Fruit fly (Drosophila melanogaster) whole organism, embryonic: Measurements from ENCODE around the gene Lasp.

Source experiments
- Ada2b ChIP-seq: fragments of 200-800 bp; sonication (Bioruptor generic); IDR thresholded peaks from 2 replicates; pipeline ENCODE4 v1.3.6; 2022; ENCODE audit warnings: missing biosample characterization, missing genetic modification characterization
- CG10209 ChIP-seq: fragments of 200-800 bp; sonication (Bioruptor generic); optimal IDR thresholded peaks from 3 replicates; lab custom pipeline; 2017; ENCODE audit warnings: missing biosample characterization, mild to moderate bottlenecking, missing genetic modification characterization, missing genetic modification reagents
- CG11456 ChIP-seq: fragments of 200-800 bp; sonication (Bioruptor generic); IDR thresholded peaks from 3 replicates; pipeline ENCODE4 v1.3.6; 2022; ENCODE audit warnings: missing biosample characterization, missing genetic modification characterization
- CG11695 ChIP-seq: fragments of 200-800 bp; sonication (Bioruptor generic); IDR thresholded peaks from 3 replicates; pipeline ENCODE4 v1.3.6; 2022; ENCODE audit warnings: missing biosample characterization, missing genetic modification characterization
- CG11696 ChIP-seq: fragments of 200-800 bp; sonication (Bioruptor generic); IDR thresholded peaks from 2 replicates; pipeline ENCODE4 v1.3.6; 2022; ENCODE audit warnings: missing biosample characterization, missing genetic modification characterization
- CG12942 ChIP-seq: fragments of 200-800 bp; sonication (Bioruptor generic); optimal IDR thresholded peaks from 3 replicates; lab custom pipeline; 2016; ENCODE audit warnings: missing biosample characterization, missing genetic modification characterization
- CG13123 ChIP-seq: fragments of 200-800 bp; sonication (Bioruptor generic); optimal IDR thresholded peaks from 2 replicates; lab custom pipeline; 2016; ENCODE audit warnings: missing biosample characterization, missing genetic modification characterization
- CG13894 ChIP-seq: fragments of 200-800 bp; sonication (Bioruptor generic); optimal IDR thresholded peaks from 3 replicates; lab custom pipeline; 2018; ENCODE audit warnings: missing biosample characterization, mild to moderate bottlenecking, missing genetic modification characterization, moderate library complexity
- CG14441 ChIP-seq: fragments of 200-800 bp; sonication (Bioruptor generic); IDR thresholded peaks from 2 replicates; pipeline ENCODE4 v1.3.6; 2022; ENCODE audit warnings: missing biosample characterization, missing genetic modification characterization
- CG18011 ChIP-seq: fragments of 200-800 bp; sonication (Bioruptor generic); optimal IDR thresholded peaks from 2 replicates; lab custom pipeline; 2017; ENCODE audit warnings: missing biosample characterization, missing genetic modification characterization, mild to moderate bottlenecking, moderate library complexity, missing genotype
- CG30431 ChIP-seq: fragments of 200-800 bp; sonication (Bioruptor generic); optimal IDR thresholded peaks from 2 replicates; lab custom pipeline; 2017; ENCODE audit warnings: missing biosample characterization, missing genetic modification characterization
- CG3065 ChIP-seq: fragments of 200-800 bp; sonication (Bioruptor generic); optimal IDR thresholded peaks from 2 replicates; lab custom pipeline; 2016; ENCODE audit warnings: missing biosample characterization, missing genetic modification characterization
- CG31224 ChIP-seq: fragments of 200-800 bp; sonication (Bioruptor generic); IDR thresholded peaks from 2 replicates; pipeline ENCODE4 v1.3.6; 2022; ENCODE audit warnings: missing biosample characterization, missing genetic modification characterization
- CG4360 ChIP-seq: fragments of 200-800 bp; sonication (Bioruptor generic); IDR thresholded peaks from 2 replicates; pipeline ENCODE4 v1.3.6; 2022; ENCODE audit warnings: missing biosample characterization, missing genetic modification characterization
- CG43689 ChIP-seq: fragments of 200-800 bp; sonication (Bioruptor generic); IDR thresholded peaks from 2 replicates; pipeline ENCODE4 v1.3.6; 2022; ENCODE audit warnings: missing biosample characterization, missing genetic modification characterization
- CG5245 ChIP-seq: fragments of 200-800 bp; sonication (Bioruptor generic); optimal IDR thresholded peaks from 3 replicates; lab custom pipeline; 2016; ENCODE audit warnings: missing biosample characterization, missing genetic modification characterization
- CG8924 ChIP-seq: fragments of 200-800 bp; optimal IDR thresholded peaks from 3 replicates; lab custom pipeline; 2019; ENCODE audit warnings: missing biosample characterization, mild to moderate bottlenecking, missing genetic modification characterization, moderate library complexity
- Dfd ChIP-seq, 2 experiments: fragments of >200 bp; optimal IDR thresholded peaks; 2 replicates each; lab custom pipeline; 2017; ENCODE audit warnings: missing biosample characterization in 2 of 2, missing genetic modification characterization in 2 of 2
- Dip2 ChIP-seq: fragments of 200-800 bp; sonication (Bioruptor generic); IDR thresholded peaks from 2 replicates; pipeline ENCODE4 v1.3.6; 2022; ENCODE audit warnings: missing biosample characterization, missing genetic modification characterization
- Dp ChIP-seq: fragments of 200-800 bp; sonication (Bioruptor generic); optimal IDR thresholded peaks from 2 replicates; lab custom pipeline; 2018; ENCODE audit warnings: missing biosample characterization, mild to moderate bottlenecking, missing genetic modification characterization, moderate library complexity
- Ets65A ChIP-seq: fragments of 200-800 bp; sonication (Bioruptor generic); peaks from one replicate; lab custom pipeline; 2016; ENCODE audit warnings: missing biosample characterization, missing genetic modification characterization
- HLH4C ChIP-seq: fragments of 200-800 bp; sonication (Bioruptor generic); IDR thresholded peaks from 3 replicates; pipeline ENCODE4 v1.3.6; 2022; ENCODE audit warnings: missing biosample characterization, missing genetic modification characterization; ENCODE audit not compliant: partially characterized antibody
- Hr39 ChIP-seq: fragments of >200 bp; optimal IDR thresholded peaks from 2 replicates; lab custom pipeline; 2017
- MESR4 ChIP-seq: fragments of 200-800 bp; sonication (Bioruptor generic); optimal IDR thresholded peaks from 2 replicates; lab custom pipeline; 2018; ENCODE audit warnings: missing biosample characterization, mild to moderate bottlenecking, missing genetic modification characterization, moderate library complexity
- Meics ChIP-seq: fragments of 200-800 bp; sonication (Bioruptor generic); optimal IDR thresholded peaks from 2 replicates; lab custom pipeline; 2017; ENCODE audit warnings: missing biosample characterization, mild to moderate bottlenecking, missing genetic modification characterization
- NC2α ChIP-seq: fragments of 200-800 bp; sonication (Bioruptor generic); optimal IDR thresholded peaks from 2 replicates; lab custom pipeline; 2016; ENCODE audit warnings: missing biosample characterization, missing genetic modification characterization
- PHDP ChIP-seq: fragments of 200-800 bp; sonication (Bioruptor generic); optimal IDR thresholded peaks from 3 replicates; lab custom pipeline; 2018; ENCODE audit warnings: missing biosample characterization, mild to moderate bottlenecking, missing genetic modification characterization, moderate library complexity
- Spps ChIP-seq: fragments of 200-800 bp; sonication (Bioruptor generic); optimal IDR thresholded peaks from 2 replicates; lab custom pipeline; 2018; ENCODE audit warnings: missing biosample characterization, mild to moderate bottlenecking, missing genetic modification characterization
- Xbp1 ChIP-seq: fragments of 200-800 bp; sonication (Bioruptor generic); optimal IDR thresholded peaks from 3 replicates; lab custom pipeline; 2016; ENCODE audit warnings: missing biosample characterization, mild to moderate bottlenecking, missing genetic modification characterization
- ab ChIP-seq: fragments of 200-800 bp; sonication (Bioruptor generic); optimal IDR thresholded peaks from 2 replicates; lab custom pipeline; 2016; ENCODE audit warnings: missing biosample characterization, missing genetic modification characterization
- br ChIP-seq: fragments of >200 bp; optimal IDR thresholded peaks from 2 replicates; lab custom pipeline; 2017
- bsh ChIP-seq, 2 experiments: fragments of 200-800 bp; sonication (Bioruptor generic); optimal IDR thresholded peaks; 2 replicates each; lab custom pipeline; 2017 to 2018; ENCODE audit warnings: mild to moderate bottlenecking in 2 of 2, missing biosample characterization in 2 of 2, missing genetic modification characterization in 2 of 2, moderate library complexity in 1 of 2
- en ChIP-seq: fragments of 200-800 bp; sonication (Bioruptor generic); optimal IDR thresholded peaks from 2 replicates; lab custom pipeline; 2016; ENCODE audit warnings: missing biosample characterization, missing genetic modification characterization
- fru ChIP-seq: fragments of >200 bp; optimal IDR thresholded peaks from 2 replicates; lab custom pipeline; 2017
- ham ChIP-seq: fragments of 200-800 bp; sonication (Bioruptor generic); IDR thresholded peaks from 2 replicates; pipeline ENCODE4 v1.3.6; 2022; ENCODE audit warnings: missing biosample characterization, missing genetic modification characterization
- insv ChIP-seq, 2 experiments: fragments of 200-800 bp; sonication (Bioruptor generic); optimal IDR thresholded peaks; 3 replicates each; lab custom pipeline; 2016 to 2018; ENCODE audit warnings: missing biosample characterization in 2 of 2, missing genetic modification characterization in 2 of 2
- jing ChIP-seq: fragments of 200-800 bp; sonication (Bioruptor generic); optimal IDR thresholded peaks from 2 replicates; lab custom pipeline; 2018; ENCODE audit warnings: missing biosample characterization, mild to moderate bottlenecking, missing genetic modification characterization
- kay ChIP-seq: fragments of 200-800 bp; sonication (Bioruptor generic); optimal IDR thresholded peaks from 2 replicates; lab custom pipeline; 2016; ENCODE audit warnings: missing biosample characterization, missing genetic modification characterization
- lab ChIP-seq: fragments of 200-800 bp; sonication (Bioruptor generic); optimal IDR thresholded peaks from 3 replicates; lab custom pipeline; 2017; ENCODE audit warnings: missing biosample characterization, missing genetic modification characterization, mild to moderate bottlenecking, moderate library complexity, missing genetic modification reagents
- lbe ChIP-seq: fragments of 200-800 bp; sonication (Bioruptor generic); optimal IDR thresholded peaks from 2 replicates; lab custom pipeline; 2016; ENCODE audit warnings: missing biosample characterization, mild to moderate bottlenecking, missing genetic modification characterization
- lmd ChIP-seq: fragments of 200-800 bp; sonication (Bioruptor generic); IDR thresholded peaks from 2 replicates; pipeline ENCODE4 v1.3.6; 2022; ENCODE audit warnings: missing biosample characterization, missing genetic modification characterization
- lov ChIP-seq, 2 experiments: fragments of 200-800 bp in 1 of 2; fragments of >200 bp in 1 of 2; sonication (Bioruptor generic) in 1 of 2; IDR thresholded peaks in 1 of 2; optimal IDR thresholded peaks in 1 of 2; 2 replicates in 1 of 2; 3 replicates in 1 of 2; pipeline versions ENCODE4 v1.3.6 to Lab custom; 2017 to 2022; ENCODE audit warnings: missing biosample characterization in 1 of 2, missing genetic modification characterization in 1 of 2
- nmo ChIP-seq: fragments of 200-800 bp; sonication (Bioruptor generic); optimal IDR thresholded peaks from 2 replicates; lab custom pipeline; 2018; ENCODE audit warnings: missing biosample characterization, mild to moderate bottlenecking, missing genetic modification characterization, moderate library complexity
- odd ChIP-seq: fragments of 200-800 bp; sonication (Bioruptor generic); optimal IDR thresholded peaks from 2 replicates; lab custom pipeline; 2017; ENCODE audit warnings: missing biosample characterization, mild to moderate bottlenecking, missing genetic modification characterization
- org-1 ChIP-seq: fragments of 200-800 bp; sonication (Bioruptor generic); optimal IDR thresholded peaks from 2 replicates; lab custom pipeline; 2017; ENCODE audit warnings: missing biosample characterization, missing genetic modification characterization
- p53 ChIP-seq: fragments of 200-800 bp; sonication (Bioruptor generic); optimal IDR thresholded peaks from 2 replicates; lab custom pipeline; 2016; ENCODE audit warnings: missing biosample characterization, missing genetic modification characterization
- ranshi ChIP-seq: fragments of 200-800 bp; sonication (Bioruptor generic); IDR thresholded peaks from 2 replicates; pipeline ENCODE4 v1.3.6; 2022; ENCODE audit warnings: missing biosample characterization, missing genetic modification characterization
- slbo ChIP-seq: fragments of 200-800 bp; sonication (Bioruptor generic); IDR thresholded peaks from 2 replicates; pipeline ENCODE4 v1.3.6; 2022; ENCODE audit warnings: missing biosample characterization, missing genetic modification characterization
- slp2 ChIP-seq: fragments of 200-800 bp; sonication (Bioruptor generic); optimal IDR thresholded peaks from 2 replicates; lab custom pipeline; 2016; ENCODE audit warnings: missing biosample characterization, missing genetic modification characterization
- stc ChIP-seq: fragments of 200-800 bp; sonication (Bioruptor generic); IDR thresholded peaks from 2 replicates; pipeline ENCODE4 v1.3.6; 2022; ENCODE audit warnings: missing biosample characterization, missing genetic modification characterization
- trem ChIP-seq: fragments of 200-800 bp; optimal IDR thresholded peaks from 3 replicates; lab custom pipeline; 2019; ENCODE audit warnings: missing biosample characterization, mild to moderate bottlenecking, missing genetic modification characterization, moderate library complexity
- vvl ChIP-seq: fragments of 200-800 bp; sonication (Bioruptor generic); IDR thresholded peaks from 2 replicates; pipeline ENCODE4 v1.3.6; 2022; ENCODE audit warnings: missing biosample characterization, missing genetic modification characterization

Lasp gene

dm6 chr3L:16647578-16648113, 63.8 kb downstream of the Lasp start, which contains the start of gene Abl:
TSS of gene Abl (minus strand) at chr3L:16647882.
- TF ChIP-seq CG4360 = no peak
- no peak for TF ChIP-seq odd
- TF ChIP-seq CG30431 (GFP tag; lab: Kevin White, UChicago) = no peak
- TF ChIP-seq CG13123 (GFP tag; lab: Kevin White, UChicago) = peak; percentile 70
- peak; percentile 32 for TF ChIP-seq en (GFP tag; lab: Kevin White, UChicago)
- peak; percentile 74 for TF ChIP-seq lab
- TF ChIP-seq slbo (GFP tag; lab: Robert Waterston, UW) = peak; percentile 77
- peak; percentile 69 for TF ChIP-seq CG10209 (GFP tag; lab: Kevin White, UChicago)
- TF ChIP-seq stc (GFP tag; lab: Robert Waterston, UW) = peak; percentile 32; the same call in 1 of the 2 replicates
- no peak for TF ChIP-seq br (lab: Kevin White, UChicago)
- TF ChIP-seq trem (tag; lab: Kevin White, UChicago) = peak; percentile 100
- TF ChIP-seq PHDP (tag; lab: Kevin White, UChicago) = peak; percentile 39
- TF ChIP-seq lov (optimal IDR thresholded peaks at IDR 0.05; lab: Kevin White, UChicago) = no peak
- TF ChIP-seq lov (GFP tag; IDR thresholded peaks at IDR 0.05; lab: Robert Waterston, UW) = 0 out of 3 replicates have a peak, but pooled peaks have one; percentile 11
- TF ChIP-seq fru (lab: Kevin White, UChicago) = no peak
- TF ChIP-seq CG43689 (GFP tag; lab: Robert Waterston, UW) = no peak
- TF ChIP-seq Dip2 = no peak
- TF ChIP-seq NC2α (GFP tag; lab: Kevin White, UChicago) = peak; percentile 60
- TF ChIP-seq p53 (GFP tag; lab: Kevin White, UChicago) = peak; percentile 75
- peak; percentile 33 for TF ChIP-seq Spps (tag; lab: Kevin White, UChicago)
- no peak for TF ChIP-seq jing (GFP tag; lab: Kevin White, UChicago)
- peak; percentile 60 for TF ChIP-seq slp2 (GFP tag; lab: Kevin White, UChicago)
- TF ChIP-seq Ada2b = no peak
- no peak for TF ChIP-seq CG11696 (GFP tag; lab: Robert Waterston, UW)
- TF ChIP-seq ham (GFP tag; lab: Robert Waterston, UW) = no peak
- peak; percentile 90 for TF ChIP-seq Dp (GFP tag; lab: Kevin White, UChicago)
- peak; percentile 1 for TF ChIP-seq CG18011 (GFP tag; lab: Kevin White, UChicago)
- TF ChIP-seq CG14441 (GFP tag; lab: Robert Waterston, UW) = 0 out of 2 replicates have a peak, but pooled peaks have one; percentile 20
- peak; percentile 40 for TF ChIP-seq Meics (GFP tag; lab: Kevin White, UChicago)
- peak; percentile 86 to 99 for TF ChIP-seq insv (GFP tag; optimal IDR thresholded peaks at IDR 0.05; lab: Kevin White, UChicago)
- peak; percentile 74 for TF ChIP-seq lbe (GFP tag; lab: Kevin White, UChicago)
- peak; percentile 13 for TF ChIP-seq org-1
- TF ChIP-seq nmo (GFP tag; lab: Kevin White, UChicago) = peak; percentile 79
- TF ChIP-seq Hr39 (lab: Kevin White, UChicago) = no peak
- peak; percentile 91 for TF ChIP-seq CG13894 (tag; lab: Kevin White, UChicago)
- peak; percentile 64; the same call in 1 of the 3 replicates for TF ChIP-seq CG11456 (GFP tag; lab: Robert Waterston, UW)
- TF ChIP-seq ab (GFP tag; lab: Kevin White, UChicago) = peak; percentile 10
- peak; percentile 71 for TF ChIP-seq kay (GFP tag; lab: Kevin White, UChicago)
- peak; percentile 82 for TF ChIP-seq Xbp1 (GFP tag; lab: Kevin White, UChicago)
- TF ChIP-seq Ets65A (GFP tag; lab: Kevin White, UChicago) = peak; percentile 97
- TF ChIP-seq CG5245 (GFP tag; lab: Kevin White, UChicago) = peak; percentile 5
- peak; percentile 66 for TF ChIP-seq vvl
- TF ChIP-seq Dfd (GFP tag; optimal IDR thresholded peaks at IDR 0.05; lab: Kevin White, UChicago) = no peak
- no peak for TF ChIP-seq ranshi (GFP tag; lab: Robert Waterston, UW)
- TF ChIP-seq MESR4 = peak; percentile 91
- no peak for TF ChIP-seq CG11695 (GFP tag; lab: Robert Waterston, UW)
- TF ChIP-seq CG8924 (tag; lab: Kevin White, UChicago) = peak; percentile 47
- no peak for TF ChIP-seq CG3065 (GFP tag; lab: Kevin White, UChicago)
- peak; percentile 36 to 42 for TF ChIP-seq bsh (GFP tag; optimal IDR thresholded peaks at IDR 0.05; lab: Kevin White, UChicago)
- peak; percentile 51 for TF ChIP-seq CG12942 (GFP tag; lab: Kevin White, UChicago)
- TF ChIP-seq lmd (GFP tag; lab: Robert Waterston, UW) = peak; percentile 52; the same call in 1 of the 2 replicates
- no peak for TF ChIP-seq CG31224 (GFP tag; lab: Robert Waterston, UW)
- TF ChIP-seq HLH4C = peak; percentile 62; the same call in 2 of the 3 replicates
